In genomic region chr3R:14370199-14370933, dm6 we compare ENCODE assay signal across 1 fruit fly cellular context.
A peak's percentile ranks its signal among the peaks of the same experiment; 100 is the strongest.
TF ChIP-seq lines count a peak whose summit lies in the region.

No protein-coding gene starts in this region.

TF ChIP-seq in whole organism, embryonic, 481 proteins besides CTCF, POLR2A, EP300 and RAD21 (continued from another document and continues in another):
- TF ChIP-seq CG12299 (tag; optimal IDR thresholded peaks at IDR 0.05; lab: Kevin White, UChicago) (peak; percentile 51), schlank (tag; optimal IDR thresholded peaks at IDR 0.05; lab: Kevin White, UChicago) (peak; percentile 2), C15 (GFP tag; IDR thresholded peaks at IDR 0.05; lab: Robert Waterston, UW) (peak; percentile 22; the same call in 1 of the 3 replicates), Scr (GFP tag; IDR thresholded peaks at IDR 0.05; lab: Robert Waterston, UW; ENCODE audit: partially characterized antibody) (no peak), CG14965 (GFP tag; optimal IDR thresholded peaks at IDR 0.05; lab: Kevin White, UChicago; ENCODE audit: borderline replicate concordance) (no peak), Hr78 (GFP tag; optimal IDR thresholded peaks at IDR 0.05; lab: Kevin White, UChicago) (no peak), CG15514 (GFP tag; optimal IDR thresholded peaks at IDR 0.05; lab: Kevin White, UChicago) (peak; percentile 48), caup (GFP tag; optimal IDR thresholded peaks at IDR 0.05; lab: Kevin White, UChicago; ENCODE audit: severe bottlenecking) (peak; percentile 58), dysf (GFP tag; IDR thresholded peaks at IDR 0.05; lab: Robert Waterston, UW) (peak; percentile 91; the same call in 2 of the 3 replicates), gcm (GFP tag; optimal IDR thresholded peaks at IDR 0.05; lab: Kevin White, UChicago) (peak; percentile 28), Bteb2 (GFP tag; optimal IDR thresholded peaks at IDR 0.05; lab: Kevin White, UChicago) (peak; percentile 76), nerfin-2 (GFP tag; IDR thresholded peaks at IDR 0.05; lab: Robert Waterston, UW; ENCODE audit: partially characterized antibody) (no peak), hbn (GFP tag; IDR thresholded peaks at IDR 0.05; lab: Robert Waterston, UW; ENCODE audit: partially characterized antibody) (no peak), Elba2 (GFP tag; optimal IDR thresholded peaks at IDR 0.05; lab: Kevin White, UChicago) (no peak), croc (GFP tag; conservative IDR thresholded peaks at IDR 0.05; lab: Robert Waterston, UW) (peak; percentile 74), Taf1 (GFP tag; IDR thresholded peaks at IDR 0.05; lab: Robert Waterston, UW) (peak; percentile 64), dmrt11E (tag; optimal IDR thresholded peaks at IDR 0.05; lab: Kevin White, UChicago) (peak; percentile 54), D19A (tag; optimal IDR thresholded peaks at IDR 0.05; lab: Kevin White, UChicago) (peak; percentile 38), Mad (GFP tag; optimal IDR thresholded peaks at IDR 0.05; lab: Kevin White, UChicago) (peak; percentile 82), Oli (tag; optimal IDR thresholded peaks at IDR 0.05; lab: Kevin White, UChicago) (peak; percentile 84), scrt (GFP tag; optimal IDR thresholded peaks at IDR 0.05; lab: Kevin White, UChicago) (peak; percentile 2), CG7357 (GFP tag; IDR thresholded peaks at IDR 0.05; lab: Robert Waterston, UW) (peak; percentile 79), CG34224 (GFP tag; IDR thresholded peaks at IDR 0.05; lab: Robert Waterston, UW; ENCODE audit: partially characterized antibody) (0 out of 3 replicates have a peak, but pooled peaks have one; percentile 6), nerfin-1 (tag; optimal IDR thresholded peaks at IDR 0.05; lab: Kevin White, UChicago) (no peak), grn (GFP tag; optimal IDR thresholded peaks at IDR 0.05; lab: Kevin White, UChicago) (no peak), ssp (GFP tag; IDR thresholded peaks at IDR 0.05; lab: Robert Waterston, UW) (0 out of 2 replicates have a peak, but pooled peaks have one; percentile 30), jumu (GFP tag; optimal IDR thresholded peaks at IDR 0.05; lab: Kevin White, UChicago) (peak; percentile 65), CG17568 (GFP tag; optimal IDR thresholded peaks at IDR 0.05; lab: Kevin White, UChicago) (peak; percentile 64), HLH3B (GFP tag; IDR thresholded peaks at IDR 0.05; lab: Robert Waterston, UW) (peak; percentile 73), ranshi (GFP tag; IDR thresholded peaks at IDR 0.05; lab: Robert Waterston, UW) (peak; percentile 74), CG8944 (GFP tag; optimal IDR thresholded peaks at IDR 0.05; lab: Kevin White, UChicago) (peak; percentile 33), Deaf1 (tag; optimal IDR thresholded peaks at IDR 0.05; lab: Kevin White, UChicago) (no peak), ci (GFP tag; IDR thresholded peaks at IDR 0.05; lab: Robert Waterston, UW) (peak; percentile 93), Hr3 (GFP tag; optimal IDR thresholded peaks at IDR 0.05; lab: Kevin White, UChicago) (peak; percentile 77), CHES-1-like (GFP tag; optimal IDR thresholded peaks at IDR 0.05; lab: Kevin White, UChicago) (peak; percentile 65), prd (optimal IDR thresholded peaks at IDR 0.05; lab: Kevin White, UChicago) (no peak), prd (GFP tag; IDR thresholded peaks at IDR 0.05; lab: Robert Waterston, UW) (peak; percentile 84), CG14860 (GFP tag; IDR thresholded peaks at IDR 0.05; lab: Robert Waterston, UW; ENCODE audit: partially characterized antibody) (no peak), pb (GFP tag; optimal IDR thresholded peaks at IDR 0.05; lab: Kevin White, UChicago) (peak; percentile 39), CG8281 (tag; optimal IDR thresholded peaks at IDR 0.05; lab: Kevin White, UChicago) (peak; percentile 24), CG10267 (tag; optimal IDR thresholded peaks at IDR 0.05; lab: Kevin White, UChicago) (peak; percentile 51), bcd (GFP tag; optimal IDR thresholded peaks at IDR 0.05; lab: Kevin White, UChicago) (peak; percentile 62), CG11398 (GFP tag; optimal IDR thresholded peaks at IDR 0.05; lab: Kevin White, UChicago) (peak; percentile 52), bab2 (GFP tag; optimal IDR thresholded peaks at IDR 0.05; lab: Kevin White, UChicago) (peak; percentile 83), kni (GFP tag; optimal IDR thresholded peaks at IDR 0.05; lab: Kevin White, UChicago) (peak; percentile 49), CG12942 (GFP tag; optimal IDR thresholded peaks at IDR 0.05; lab: Kevin White, UChicago) (peak; percentile 61), Eip74EF (GFP tag; optimal IDR thresholded peaks at IDR 0.05; lab: Kevin White, UChicago) (peak in 1 of 2 experiments; percentile 64), CG33213 (GFP tag; optimal IDR thresholded peaks at IDR 0.05; lab: Kevin White, UChicago) (peak; percentile 8), CG1603 (tag; optimal IDR thresholded peaks at IDR 0.05; lab: Kevin White, UChicago) (peak; percentile 70), CG30403 (GFP tag; optimal IDR thresholded peaks at IDR 0.05; lab: Kevin White, UChicago) (peak; percentile 85), CG1602 (GFP tag; optimal IDR thresholded peaks at IDR 0.05; lab: Kevin White, UChicago) (peak; percentile 68), Optix (GFP tag; IDR thresholded peaks at IDR 0.05; lab: Robert Waterston, UW) (peak; percentile 81), aop (GFP tag; IDR thresholded peaks at IDR 0.05; lab: Robert Waterston, UW) (0 out of 2 replicates have a peak, but pooled peaks have one; percentile 34), vnd (GFP tag; IDR thresholded peaks at IDR 0.05; lab: Robert Waterston, UW; ENCODE audit: partially characterized antibody) (no peak), chinmo (GFP tag; IDR thresholded peaks at IDR 0.05; lab: Robert Waterston, UW; ENCODE audit: partially characterized antibody) (peak; percentile 82; the same call in 1 of the 4 replicates), Poxn (GFP tag; IDR thresholded peaks at IDR 0.05; lab: Robert Waterston, UW) (0 out of 2 replicates have a peak, but pooled peaks have one; percentile 34), oc (tag; optimal IDR thresholded peaks at IDR 0.05; lab: Kevin White, UChicago) (peak; percentile 32), CG30020 (tag; optimal IDR thresholded peaks at IDR 0.05; lab: Kevin White, UChicago) (no peak), BEAF-32 (GFP tag; optimal IDR thresholded peaks at IDR 0.05; lab: Kevin White, UChicago) (no peak), CrebB (tag; optimal IDR thresholded peaks at IDR 0.05; lab: Kevin White, UChicago) (peak; percentile 33), ro (GFP tag; IDR thresholded peaks at IDR 0.05; lab: Robert Waterston, UW) (peak; percentile 25; the same call in 1 of the 2 replicates), CG9215 (GFP tag; IDR thresholded peaks at IDR 0.05; lab: Robert Waterston, UW) (peak; percentile 62), bsh (GFP tag; optimal IDR thresholded peaks at IDR 0.05; lab: Kevin White, UChicago) (peak; percentile 80 to 93), luna (GFP tag; optimal IDR thresholded peaks at IDR 0.05; lab: Kevin White, UChicago) (no peak), Usf (GFP tag; optimal IDR thresholded peaks at IDR 0.05; lab: Kevin White, UChicago) (peak; percentile 11), Chrac-16 (GFP tag; optimal IDR thresholded peaks at IDR 0.05; lab: Kevin White, UChicago) (peak; percentile 56), sug (tag; optimal IDR thresholded peaks at IDR 0.05; lab: Kevin White, UChicago) (peak; percentile 82), CG12104 (GFP tag; optimal IDR thresholded peaks at IDR 0.05; lab: Kevin White, UChicago) (peak; percentile 51), Hr51 (GFP tag; optimal IDR thresholded peaks at IDR 0.05; lab: Kevin White, UChicago) (peak; percentile 46 to 89), tin (GFP tag; optimal IDR thresholded peaks at IDR 0.05; lab: Kevin White, UChicago) (peak; percentile 67), ase (GFP tag; IDR thresholded peaks at IDR 0.05; lab: Robert Waterston, UW) (peak; percentile 84), sim (GFP tag; IDR thresholded peaks at IDR 0.05; lab: Robert Waterston, UW) (peak; percentile 61; the same call in 1 of the 2 replicates), CkIIα-i1 (GFP tag; IDR thresholded peaks at IDR 0.05; lab: Robert Waterston, UW) (0 out of 2 replicates have a peak, but pooled peaks have one; percentile 20), Nf-YA (GFP tag; IDR thresholded peaks at IDR 0.05; lab: Robert Waterston, UW) (0 out of 2 replicates have a peak, but pooled peaks have one; percentile 35), Hsf (GFP tag; optimal IDR thresholded peaks at IDR 0.05; lab: Kevin White, UChicago) (peak; percentile 85), eve (GFP tag; optimal IDR thresholded peaks at IDR 0.05; lab: Kevin White, UChicago) (peak in 1 of 2 experiments; percentile 94), gcm2 (GFP tag; optimal IDR thresholded peaks at IDR 0.05; lab: Kevin White, UChicago) (peak; percentile 48), Hand (GFP tag; optimal IDR thresholded peaks at IDR 0.05; lab: Kevin White, UChicago) (peak; percentile 43), CG6854 (GFP tag; optimal IDR thresholded peaks at IDR 0.05; lab: Kevin White, UChicago) (peak; percentile 15), CG4282 (GFP tag; optimal IDR thresholded peaks at IDR 0.05; lab: Kevin White, UChicago) (no peak), Tbp (GFP tag; optimal IDR thresholded peaks at IDR 0.05; lab: Kevin White, UChicago) (no peak), CG10959 (GFP tag; IDR thresholded peaks at IDR 0.05; lab: Robert Waterston, UW) (peak; percentile 30; the same call in 1 of the 2 replicates), ewg (GFP tag; optimal IDR thresholded peaks at IDR 0.05; lab: Kevin White, UChicago) (peak; percentile 69), CG8290 (GFP tag; optimal IDR thresholded peaks at IDR 0.05; lab: Kevin White, UChicago) (no peak), CG8290 (tag; optimal IDR thresholded peaks at IDR 0.05; lab: Kevin White, UChicago) (peak in 1 of 2 experiments; percentile 37), Vsx1 (GFP tag; optimal IDR thresholded peaks at IDR 0.05; lab: Kevin White, UChicago) (peak; percentile 11), CG10654 (GFP tag; optimal IDR thresholded peaks at IDR 0.05; lab: Kevin White, UChicago) (peak; percentile 69), gsb-n (tag; optimal IDR thresholded peaks at IDR 0.05; lab: Kevin White, UChicago) (peak; percentile 39), NC2β (GFP tag; optimal IDR thresholded peaks at IDR 0.05; lab: Kevin White, UChicago) (peak; percentile 63), Dip2 (GFP tag; IDR thresholded peaks at IDR 0.05; lab: Robert Waterston, UW) (no peak), pnt (GFP tag; optimal IDR thresholded peaks at IDR 0.05; lab: Kevin White, UChicago) (peak; percentile 71), dan (GFP tag; IDR thresholded peaks at IDR 0.05; lab: Robert Waterston, UW) (no peak), eyg (GFP tag; optimal IDR thresholded peaks at IDR 0.05; lab: Kevin White, UChicago) (peak; percentile 40), slp2 (GFP tag; optimal IDR thresholded peaks at IDR 0.05; lab: Kevin White, UChicago) (peak; percentile 74), chif (GFP tag; optimal IDR thresholded peaks at IDR 0.05; lab: Kevin White, UChicago) (peak; percentile 73 to 84), seq (GFP tag; IDR thresholded peaks at IDR 0.05; lab: Robert Waterston, UW) (peak; percentile 90), CoRest (tag; optimal IDR thresholded peaks at IDR 0.05; lab: Kevin White, UChicago) (peak; percentile 77), CG14014 (GFP tag; IDR thresholded peaks at IDR 0.05; lab: Robert Waterston, UW) (peak; percentile 85), CG7372 (GFP tag; IDR thresholded peaks at IDR 0.05; lab: Robert Waterston, UW) (peak; percentile 73), CG6254 (GFP tag; optimal IDR thresholded peaks at IDR 0.05; lab: Kevin White, UChicago) (peak; percentile 57), CG12659 (GFP tag; optimal IDR thresholded peaks at IDR 0.05; lab: Kevin White, UChicago) (peak; percentile 78), crol (GFP tag; IDR thresholded peaks at IDR 0.05; lab: Robert Waterston, UW) (no peak), lola (GFP tag; optimal IDR thresholded peaks at IDR 0.05; lab: Kevin White, UChicago) (peak in 1 of 3 experiments; percentile 41), sob (GFP tag; IDR thresholded peaks at IDR 0.05; lab: Robert Waterston, UW) (peak; percentile 82), Antp (GFP tag; optimal IDR thresholded peaks at IDR 0.05; lab: Kevin White, UChicago) (peak; percentile 46), lbe (GFP tag; optimal IDR thresholded peaks at IDR 0.05; lab: Kevin White, UChicago) (peak; percentile 76), ind (GFP tag; optimal IDR thresholded peaks at IDR 0.05; lab: Kevin White, UChicago) (peak; percentile 79), CG30431 (GFP tag; optimal IDR thresholded peaks at IDR 0.05; lab: Kevin White, UChicago) (peak; percentile 53), hb (GFP tag; IDR thresholded peaks at IDR 0.05; lab: Robert Waterston, UW; ENCODE audit: partially characterized antibody) (no peak), ara (GFP tag; IDR thresholded peaks at IDR 0.05; lab: Robert Waterston, UW) (peak; percentile 56; the same call in 1 of the 2 replicates), wdn (GFP tag; IDR thresholded peaks at IDR 0.05; lab: Robert Waterston, UW) (peak; percentile 51; the same call in 1 of the 2 replicates), psq (GFP tag; optimal IDR thresholded peaks at IDR 0.05; lab: Kevin White, UChicago) (peak; percentile 54), Max (GFP tag; optimal IDR thresholded peaks at IDR 0.05; lab: Kevin White, UChicago) (peak; percentile 25), CG10274 (GFP tag; optimal IDR thresholded peaks at IDR 0.05; lab: Kevin White, UChicago) (no peak), sd (tag; optimal IDR thresholded peaks at IDR 0.05; lab: Kevin White, UChicago) (no peak), CG3838 (GFP tag; optimal IDR thresholded peaks at IDR 0.05; lab: Kevin White, UChicago) (no peak), CG34376 (GFP tag; optimal IDR thresholded peaks at IDR 0.05; lab: Kevin White, UChicago) (no peak), Opbp (GFP tag; IDR thresholded peaks at IDR 0.05; lab: Robert Waterston, UW; ENCODE audit: partially characterized antibody) (no peak), Dek (tag; optimal IDR thresholded peaks at IDR 0.05; lab: Kevin White, UChicago) (peak; percentile 66), Doc3 (GFP tag; IDR thresholded peaks at IDR 0.05; lab: Robert Waterston, UW; ENCODE audit: partially characterized antibody) (no peak), CG2875 (GFP tag; optimal IDR thresholded peaks at IDR 0.05; lab: Kevin White, UChicago) (peak; percentile 76), p53 (GFP tag; optimal IDR thresholded peaks at IDR 0.05; lab: Kevin White, UChicago) (peak; percentile 41), Myb (GFP tag; optimal IDR thresholded peaks at IDR 0.05; lab: Kevin White, UChicago) (peak; percentile 61), CG15696 (tag; optimal IDR thresholded peaks at IDR 0.05; lab: Kevin White, UChicago) (no peak), CG11723 (GFP tag; optimal IDR thresholded peaks at IDR 0.05; lab: Kevin White, UChicago) (peak; percentile 38), H15 (GFP tag; IDR thresholded peaks at IDR 0.05; lab: Robert Waterston, UW) (peak; percentile 78), exex (tag; optimal IDR thresholded peaks at IDR 0.05; lab: Kevin White, UChicago) (peak; percentile 33), Med (GFP tag; lab: Kevin White, UChicago) (peak; percentile 94)
